Worm (Caenorhabditis elegans): Measurements from ENCODE around the gene F54C9.3.

F54C9.3 gene

ce11 chrII:8529176-8529698, 37.4 kb downstream of the F54C9.3 start:
- no peak for TF ChIP-seq W03F9.2 (tag; optimal IDR thresholded peaks at IDR 0.05)
- no peak for TF ChIP-seq him-1 (tag; optimal IDR thresholded peaks at IDR 0.05)
- TF ChIP-seq dao-5 (tag; optimal IDR thresholded peaks at IDR 0.05) = no peak

- peak; percentile 82 for TF ChIP-seq W03F9.2 (tag; optimal IDR thresholded peaks at IDR 0.05)
- no peak for TF ChIP-seq him-1 (tag; optimal IDR thresholded peaks at IDR 0.05)
These were observed 41.4 kb downstream of the F54C9.3 start, which contains the start of the genes prp-9 and mrps-18B for ce11 chrII:8525133-8525736. Gene prp-9, minus strand, starts transcription at chrII:8525396. Gene mrps-18B, plus strand, starts transcription at chrII:8525681.

- TF ChIP-seq W03F9.2 (tag; optimal IDR thresholded peaks at IDR 0.05) (no peak), dao-5 (tag; optimal IDR thresholded peaks at IDR 0.05) (no peak), him-1 (tag; optimal IDR thresholded peaks at IDR 0.05) (no peak)
These were observed 46.0 kb downstream of the F54C9.3 start, which contains the start of gene cht-2 for ce11 chrII:8520625-8521024. Gene cht-2, plus strand, starts transcription at chrII:8520925.

- TF ChIP-seq him-1 (tag; optimal IDR thresholded peaks at IDR 0.05) = no peak
These were observed 48.4 kb downstream of the F54C9.3 start, which contains the start of gene T13H5.8 for ce11 chrII:8518210-8518609. Gene T13H5.8, plus strand, starts transcription at chrII:8518510.

ce11 chrII:8516783-8517182, 49.9 kb downstream of the F54C9.3 start, which contains the start of gene rnh-2:
Gene rnh-2, plus strand, starts transcription at chrII:8517150.
- TF ChIP-seq W03F9.2 (tag; optimal IDR thresholded peaks at IDR 0.05) (peak; percentile 88), dao-5 (tag; optimal IDR thresholded peaks at IDR 0.05) (no peak), him-1 (tag; optimal IDR thresholded peaks at IDR 0.05) (peak; percentile 16)

All from whole organism, L4/young adult.